Worm (Caenorhabditis elegans) whole organism, early embryonic: ENCODE data around the gene srw-44.

Experiments
- B0310.2 ChIP-seq: sonication (generic microtip); optimal IDR thresholded peaks from 2 replicates; lab custom pipeline; 2016; ENCODE audit warnings: mild to moderate bottlenecking, missing genetic modification characterization, missing compliant biosample characterization
- F13C5.2 ChIP-seq: sonication (generic microtip); optimal IDR thresholded peaks from 2 replicates; lab custom pipeline; 2017; ENCODE audit warnings: mild to moderate bottlenecking, missing genetic modification characterization, inconsistent platforms, missing compliant biosample characterization
- aly-1 ChIP-seq: sonication (generic microtip); optimal IDR thresholded peaks from 2 replicates; lab custom pipeline; 2016; ENCODE audit warnings: missing genetic modification characterization, missing compliant biosample characterization
- ama-1 ChIP-seq: fragments of 150-350 bp; optimal IDR thresholded peaks from 2 replicates; lab custom pipeline; 2014
- ceh-13 ChIP-seq: fragments of 200-800 bp; sonication (Bioruptor generic); optimal IDR thresholded peaks from 2 replicates; lab custom pipeline; 2018; ENCODE audit warnings: mild to moderate bottlenecking, missing genetic modification characterization, missing compliant biosample characterization
- ceh-36 ChIP-seq: sonication (generic microtip); optimal IDR thresholded peaks from 2 replicates; lab custom pipeline; 2016; ENCODE audit warnings: missing genetic modification characterization, inconsistent platforms, missing compliant biosample characterization
- ets-7 ChIP-seq: sonication (generic microtip); optimal IDR thresholded peaks from 2 replicates; lab custom pipeline; 2016; ENCODE audit warnings: missing genotype, missing genetic modification characterization, missing compliant biosample characterization
- flt-1 ChIP-seq: fragments of 200-800 bp; sonication (Bioruptor generic); IDR thresholded peaks from 2 replicates; pipeline ENCODE4 v1.3.6; 2022; ENCODE audit warnings: missing genetic modification characterization, missing compliant biosample characterization
- hmbx-1 ChIP-seq: sonication (generic microtip); optimal IDR thresholded peaks from 2 replicates; lab custom pipeline; 2016; ENCODE audit warnings: mild to moderate bottlenecking, missing genetic modification characterization, missing compliant biosample characterization
- hmg-4 ChIP-seq: fragments of 200-800 bp; sonication (Bioruptor generic); optimal IDR thresholded peaks from 2 replicates; lab custom pipeline; 2018; ENCODE audit warnings: mild to moderate bottlenecking, missing genetic modification characterization, missing compliant biosample characterization
- hnd-1 ChIP-seq: sonication (generic microtip); optimal IDR thresholded peaks from 2 replicates; lab custom pipeline; 2016; ENCODE audit warnings: missing genetic modification characterization, missing compliant biosample characterization
- pes-1 ChIP-seq: fragments of 200-800 bp; sonication (Bioruptor generic); IDR thresholded peaks from 2 replicates; pipeline ENCODE4 v1.3.6; 2022; ENCODE audit warnings: missing genetic modification reagents, missing genetic modification characterization, missing compliant biosample characterization
- scrt-1 ChIP-seq: fragments of 200-800 bp; sonication (Bioruptor generic); IDR thresholded peaks from 2 replicates; pipeline ENCODE4 v1.3.6; 2022; ENCODE audit warnings: missing genetic modification characterization, missing compliant biosample characterization
- sea-1 ChIP-seq: fragments of 200-800 bp; sonication (Bioruptor generic); conservative IDR thresholded peaks from 2 replicates; pipeline ENCODE4 v1.3.6; 2022; ENCODE audit warnings: missing genetic modification characterization, missing compliant biosample characterization
- tbx-11 ChIP-seq: fragments of 200-800 bp; sonication (Bioruptor generic); IDR thresholded peaks from 2 replicates; pipeline ENCODE4 v1.3.6; 2022; ENCODE audit warnings: missing genetic modification characterization, missing compliant biosample characterization
- tbx-37 ChIP-seq: fragments of 200-800 bp; sonication (Bioruptor generic); conservative IDR thresholded peaks from 2 replicates; pipeline ENCODE4 v1.3.6; 2022; ENCODE audit warnings: missing genetic modification reagents, missing genetic modification characterization, missing compliant biosample characterization
- tra-4 ChIP-seq: sonication (generic microtip); optimal IDR thresholded peaks from 2 replicates; lab custom pipeline; 2017; ENCODE audit warnings: missing genetic modification characterization, missing compliant biosample characterization

Gene srw-44

ce11 chrV:16728431-16728830 lies 48.4 kb downstream of the srw-44 start, which contains the start of gene fbxa-127:
fbxa-127 (plus strand) TSS chrV:16728731.
- TF ChIP-seq hmg-4: no peak
- no peak for TF ChIP-seq hmbx-1 (tag; lab: Kevin White, UChicago)
- no peak for TF ChIP-seq scrt-1 (GFP tag; lab: Robert Waterston, UW)
- TF ChIP-seq tbx-11: no peak
- TF ChIP-seq B0310.2 (tag; lab: Kevin White, UChicago): no peak
- TF ChIP-seq flt-1: no peak
- no peak for TF ChIP-seq ceh-13 (GFP tag; lab: Kevin White, UChicago)
- no peak for TF ChIP-seq sea-1
- TF ChIP-seq hnd-1 (tag; lab: Kevin White, UChicago): no peak
- TF ChIP-seq ama-1 (lab: Kevin White, UChicago): no peak
- TF ChIP-seq ets-7: no peak
- no peak for TF ChIP-seq aly-1 (tag; lab: Kevin White, UChicago)

ce11 chrV:16729961-16730360 lies 49.9 kb downstream of the srw-44 start, which contains the start of gene srz-99:
srz-99 (plus strand) TSS chrV:16730261.
- TF ChIP-seq aly-1 (tag; lab: Kevin White, UChicago) (no peak), tra-4 (no peak), sea-1 (no peak), flt-1 (no peak), ets-7 (no peak), F13C5.2 (tag; lab: Kevin White, UChicago) (no peak), tbx-11 (no peak), B0310.2 (tag; lab: Kevin White, UChicago) (no peak), hnd-1 (tag; lab: Kevin White, UChicago) (no peak), ceh-13 (GFP tag; lab: Kevin White, UChicago) (no peak), pes-1 (no peak)

- TF ChIP-seq tbx-11 (no peak), hnd-1 (tag; lab: Kevin White, UChicago) (no peak), flt-1 (no peak), ets-7 (no peak), hmbx-1 (tag; lab: Kevin White, UChicago) (no peak), tra-4 (no peak), tbx-37 (GFP tag; lab: Robert Waterston, UW) (no peak), F13C5.2 (tag; lab: Kevin White, UChicago) (no peak), pes-1 (no peak), hmg-4 (no peak), ceh-36 (tag; lab: Kevin White, UChicago) (no peak), sea-1 (no peak), aly-1 (tag; lab: Kevin White, UChicago) (no peak), ceh-13 (GFP tag; lab: Kevin White, UChicago) (no peak), ama-1 (lab: Kevin White, UChicago) (no peak), scrt-1 (GFP tag; lab: Robert Waterston, UW) (no peak)
These were observed 51.5 kb downstream of the srw-44 start, which contains the start of gene srz-100 for ce11 chrV:16731600-16731999. srz-100 (plus strand) TSS chrV:16731900.
